Worm (Caenorhabditis elegans): ENCODE results near the gene T12A7.9.
A peak's percentile ranks its signal among the peaks of the same experiment; 100 is the strongest.

- TF ChIP-seq lin-1 (GFP tag; IDR thresholded peaks at IDR 0.05) (no peak), zfp-3 (GFP tag; conservative IDR thresholded peaks at IDR 0.05) (no peak), skn-1 (tag; optimal IDR thresholded peaks at IDR 0.05) (no peak), aly-2 (tag; optimal IDR thresholded peaks at IDR 0.05) (no peak), pqm-1 (tag; optimal IDR thresholded peaks at IDR 0.05) (no peak), snpc-4 (tag; optimal IDR thresholded peaks at IDR 0.05) (no peak), unc-130 (GFP tag; optimal IDR thresholded peaks at IDR 0.05) (no peak), F49E8.2 (tag; optimal IDR thresholded peaks at IDR 0.05; ENCODE audit: borderline replicate concordance) (no peak), nhr-237 (tag; optimal IDR thresholded peaks at IDR 0.05) (no peak), unc-39 (tag; optimal IDR thresholded peaks at IDR 0.05) (no peak), fkh-10 (GFP tag; optimal IDR thresholded peaks at IDR 0.05) (peak; percentile 44), arid-1 (GFP tag; conservative IDR thresholded peaks at IDR 0.05) (no peak), Y48G9A.11 (GFP tag; IDR thresholded peaks at IDR 0.05) (no peak), saeg-2 (GFP tag; IDR thresholded peaks at IDR 0.05) (no peak)
Measured at ce11 chrIV:11723255-11723654, 32.6 kb downstream of the T12A7.9 start.
